Fruit fly (Drosophila melanogaster) whole organism, pupa: Measurements from ENCODE around the gene Spec2.

Source experiments
- CG12605 ChIP-seq: fragments of 200-800 bp; sonication (Bioruptor generic); IDR thresholded peaks from 2 replicates; pipeline ENCODE4 v1.3.6; 2022; ENCODE audit warnings: missing biosample characterization, missing genetic modification characterization
- CG13204 ChIP-seq: fragments of 200-800 bp; sonication (Bioruptor generic); optimal IDR thresholded peaks from 2 replicates; lab custom pipeline; 2018; ENCODE audit warnings: missing biosample characterization, mild to moderate bottlenecking, missing genetic modification characterization, moderate library complexity
- CG32121 ChIP-seq: fragments of 200-800 bp; sonication (Bioruptor generic); IDR thresholded peaks from 2 replicates; pipeline ENCODE4 v1.3.6; 2022; ENCODE audit warnings: missing biosample characterization, missing genetic modification characterization
- CG34367 ChIP-seq: fragments of 200-800 bp; sonication (Bioruptor generic); optimal IDR thresholded peaks from 2 replicates; lab custom pipeline; 2018; ENCODE audit warnings: missing biosample characterization, mild to moderate bottlenecking, missing genetic modification characterization
- CG8159 ChIP-seq: fragments of 200-800 bp; sonication (Bioruptor generic); optimal IDR thresholded peaks from 3 replicates; lab custom pipeline; 2018; ENCODE audit warnings: missing biosample characterization, mild to moderate bottlenecking, missing genetic modification characterization, moderate library complexity
- D1 ChIP-seq: fragments of 200-800 bp; sonication (Bioruptor generic); optimal IDR thresholded peaks from 2 replicates; lab custom pipeline; 2018; ENCODE audit warnings: missing biosample characterization, mild to moderate bottlenecking, missing genetic modification characterization, moderate library complexity
- Ets98B ChIP-seq: fragments of 200-800 bp; sonication (Bioruptor generic); IDR thresholded peaks from 2 replicates; pipeline ENCODE4 v1.3.6; 2022; ENCODE audit warnings: missing biosample characterization, missing genetic modification characterization
- Pif1A ChIP-seq: fragments of 200-800 bp; sonication (Bioruptor generic); optimal IDR thresholded peaks from 3 replicates; lab custom pipeline; 2016; ENCODE audit warnings: missing biosample characterization, missing genetic modification characterization
- fd96Ca ChIP-seq: fragments of 200-800 bp; sonication (Bioruptor generic); IDR thresholded peaks from 3 replicates; pipeline ENCODE4 v1.3.6; 2022; ENCODE audit warnings: missing biosample characterization, missing genetic modification characterization
- rn ChIP-seq: fragments of 200-800 bp; sonication (Bioruptor generic); IDR thresholded peaks from 2 replicates; pipeline ENCODE4 v1.3.6; 2022; ENCODE audit warnings: missing biosample characterization, missing genetic modification characterization

dm6 chr3R:5608422-5608821, 15.5 kb downstream of the Spec2 start:
- TF ChIP-seq Pif1A (GFP tag; lab: Kevin White, UChicago) (no peak), rn (GFP tag; lab: Robert Waterston, UW) (no peak), CG8159 (tag; lab: Kevin White, UChicago) (no peak), CG13204 (no peak), CG12605 (GFP tag; lab: Robert Waterston, UW) (no peak), CG34367 (no peak), Ets98B (no peak), fd96Ca (GFP tag; lab: Robert Waterston, UW) (0 out of 3 replicates have a peak, but pooled peaks have one; percentile 38), D1 (no peak), CG32121 (no peak)
